Fruit fly (Drosophila melanogaster): ENCODE data around the gene CG6621.

The CG6621 gene

DNA sequence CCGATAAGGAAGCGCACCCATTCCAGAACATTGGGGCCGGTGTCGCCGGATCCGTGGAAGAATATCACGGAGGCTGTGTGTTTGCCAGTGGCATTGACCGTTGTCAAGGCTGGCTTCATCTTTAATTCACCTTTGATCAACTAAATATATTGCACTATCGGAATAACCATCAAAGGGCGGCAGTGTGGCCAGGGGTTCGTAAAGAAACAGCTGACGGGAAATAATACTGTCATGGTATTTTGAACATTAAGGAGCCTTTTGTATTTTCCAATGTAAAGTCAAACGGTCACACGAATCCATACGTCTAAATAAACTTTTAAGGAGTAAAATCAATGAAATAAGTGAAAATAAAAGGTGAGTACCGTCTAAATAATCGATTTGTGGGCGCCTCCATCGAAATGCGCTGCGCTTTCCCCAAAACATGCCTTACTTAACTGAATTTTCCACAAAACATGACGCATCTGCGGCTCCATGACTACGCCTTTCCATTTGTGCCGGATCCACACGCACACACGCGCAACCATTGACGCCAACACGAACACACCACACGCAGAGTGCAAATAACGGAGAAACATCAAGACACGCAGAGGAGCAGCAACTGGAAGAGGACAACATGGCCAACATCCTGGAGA, 39.0 kb downstream of the CG6621 start, which contains the start of the genes CG6567 and CG4511 (continued):
- TF ChIP-seq amos (GFP tag; IDR thresholded peaks at IDR 0.05; ENCODE audit: partially characterized antibody) (peak; percentile 48; the same call in 1 of the 2 replicates), dati (GFP tag; IDR thresholded peaks at IDR 0.05) (no peak), sd (tag; optimal IDR thresholded peaks at IDR 0.05) (no peak), tx (GFP tag; optimal IDR thresholded peaks at IDR 0.05) (peak; percentile 84), CG18599 (GFP tag; optimal IDR thresholded peaks at IDR 0.05) (no peak), Ets97D (GFP tag; optimal IDR thresholded peaks at IDR 0.05) (peak; percentile 45)

DNA sequence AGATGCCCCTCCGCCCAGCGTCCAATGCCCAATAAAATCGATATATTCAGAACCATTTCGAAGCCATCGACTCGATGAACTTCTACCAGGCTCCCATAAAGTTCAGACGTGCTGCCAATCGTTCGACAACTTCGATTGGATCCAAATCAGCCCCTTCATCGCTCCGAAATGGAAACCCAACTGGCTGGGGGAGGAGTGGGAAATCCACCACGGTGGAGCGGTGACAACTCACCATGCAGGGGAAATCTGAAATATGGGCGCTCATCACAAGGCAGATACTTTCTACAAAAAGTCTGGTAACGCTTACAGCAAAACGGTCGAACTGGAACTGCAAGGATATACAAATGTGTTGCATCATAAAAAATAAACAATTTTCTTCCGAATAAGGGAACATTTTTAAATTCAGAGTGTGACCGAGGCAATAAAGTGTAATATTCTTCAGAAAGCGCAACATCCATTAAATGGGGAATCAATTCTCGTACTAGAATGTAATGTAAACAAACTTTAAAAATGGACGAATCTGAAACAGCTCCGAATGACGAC, 41.0 kb downstream of the CG6621 start, which contains the start of gene CG4565:
CG4565 (plus strand) TSS at position 493 of the 543 bp plus-strand sequence.
- TF ChIP-seq fd96Cb (tag; optimal IDR thresholded peaks at IDR 0.05) (no peak), CG14050 (GFP tag; IDR thresholded peaks at IDR 0.05) (no peak), Opbp (GFP tag; IDR thresholded peaks at IDR 0.05; ENCODE audit: partially characterized antibody) (peak; percentile 63; the same call in 2 of the 3 replicates), eyg (GFP tag; optimal IDR thresholded peaks at IDR 0.05) (no peak), HLH4C (GFP tag; IDR thresholded peaks at IDR 0.05; ENCODE audit: partially characterized antibody) (peak; percentile 35; the same call in 1 of the 3 replicates), sug (tag; optimal IDR thresholded peaks at IDR 0.05) (peak; percentile 7), Fer2 (tag; optimal IDR thresholded peaks at IDR 0.05) (no peak), Lhr (GFP tag; optimal IDR thresholded peaks at IDR 0.05) (peak; percentile 93), dpn (GFP tag; optimal IDR thresholded peaks at IDR 0.05) (no peak), sens-2 (GFP tag; IDR thresholded peaks at IDR 0.05) (no peak), otp (GFP tag; IDR thresholded peaks at IDR 0.05) (no peak), CG10209 (GFP tag; optimal IDR thresholded peaks at IDR 0.05) (no peak), grn (GFP tag; optimal IDR thresholded peaks at IDR 0.05) (peak; percentile 62), Bgb (GFP tag; IDR thresholded peaks at IDR 0.05; ENCODE audit: partially characterized antibody) (peak; percentile 29; the same call in 1 of the 2 replicates), tup (GFP tag; optimal IDR thresholded peaks at IDR 0.05) (no peak), vnd (GFP tag; IDR thresholded peaks at IDR 0.05; ENCODE audit: partially characterized antibody) (0 out of 3 replicates have a peak, but pooled peaks have one; percentile 31), CG15514 (GFP tag; optimal IDR thresholded peaks at IDR 0.05) (peak; percentile 87), CG1529 (GFP tag; optimal IDR thresholded peaks at IDR 0.05) (no peak), CG3995 (GFP tag; optimal IDR thresholded peaks at IDR 0.05) (no peak), CG17912 (GFP tag; optimal IDR thresholded peaks at IDR 0.05) (no peak), CG10979 (tag; optimal IDR thresholded peaks at IDR 0.05) (peak; percentile 13), CG9817 (tag; optimal IDR thresholded peaks at IDR 0.05) (no peak), klu (GFP tag; IDR thresholded peaks at IDR 0.05) (no peak), CG1603 (tag; optimal IDR thresholded peaks at IDR 0.05) (peak; percentile 44), Scr (GFP tag; IDR thresholded peaks at IDR 0.05; ENCODE audit: partially characterized antibody) (peak; percentile 42; the same call in 1 of the 2 replicates), Fer1 (GFP tag; optimal IDR thresholded peaks at IDR 0.05) (peak; percentile 42), ranshi (GFP tag; IDR thresholded peaks at IDR 0.05) (no peak), CG10543 (GFP tag; optimal IDR thresholded peaks at IDR 0.05) (peak; percentile 71), Six4 (GFP tag; optimal IDR thresholded peaks at IDR 0.05) (no peak), CG10321 (GFP tag; IDR thresholded peaks at IDR 0.05) (no peak), CG8290 (GFP tag; optimal IDR thresholded peaks at IDR 0.05) (peak; percentile 20), CG8290 (tag; optimal IDR thresholded peaks at IDR 0.05) (no peak), insv (GFP tag; optimal IDR thresholded peaks at IDR 0.05) (peak in 1 of 2 experiments; percentile 19), Camta (GFP tag; optimal IDR thresholded peaks at IDR 0.05) (no peak), CG12219 (GFP tag; optimal IDR thresholded peaks at IDR 0.05) (no peak), CG13296 (GFP tag; optimal IDR thresholded peaks at IDR 0.05) (peak; percentile 27), pzg (GFP tag; optimal IDR thresholded peaks at IDR 0.05) (peak; percentile 45), CG9437 (GFP tag; optimal IDR thresholded peaks at IDR 0.05) (no peak), stc (GFP tag; IDR thresholded peaks at IDR 0.05) (no peak), H2.0 (GFP tag; IDR thresholded peaks at IDR 0.05) (no peak), CG3726 (GFP tag; IDR thresholded peaks at IDR 0.05) (no peak)
